Worm (Caenorhabditis elegans): Measurements from ENCODE around the gene K10D2.5.

Gene K10D2.5

ce11 chrIII:5190179-5190578, 17.7 kb downstream of the K10D2.5 start:
- peak; percentile 24 for TF ChIP-seq nfya-1 (tag; optimal IDR thresholded peaks at IDR 0.05; ENCODE audit: insufficient read depth)
- peak; percentile 44 for TF ChIP-seq nhr-23 (tag; optimal IDR thresholded peaks at IDR 0.05)
- TF ChIP-seq ztf-4 (tag; optimal IDR thresholded peaks at IDR 0.05) = no peak
- TF ChIP-seq eor-1 (tag; optimal IDR thresholded peaks at IDR 0.05) = no peak
- TF ChIP-seq pha-4 (tag; optimal IDR thresholded peaks at IDR 0.05) = peak; percentile 43
- peak; percentile 41 for TF ChIP-seq nhr-43 (tag; optimal IDR thresholded peaks at IDR 0.05; ENCODE audit: poor library complexity, severe bottlenecking)

- TF ChIP-seq nfya-1 (tag; optimal IDR thresholded peaks at IDR 0.05; ENCODE audit: insufficient read depth) (peak; percentile 0), nhr-23 (tag; optimal IDR thresholded peaks at IDR 0.05) (peak; percentile 52), elt-2 (tag; optimal IDR thresholded peaks at IDR 0.05) (peak; percentile 9), fos-1 (tag; optimal IDR thresholded peaks at IDR 0.05) (no peak), nhr-43 (tag; optimal IDR thresholded peaks at IDR 0.05; ENCODE audit: poor library complexity, severe bottlenecking) (no peak), R02D3.7 (tag; optimal IDR thresholded peaks at IDR 0.05) (no peak), pha-4 (tag; optimal IDR thresholded peaks at IDR 0.05) (peak; percentile 66), hmg-11 (tag; optimal IDR thresholded peaks at IDR 0.05) (peak; percentile 3), lin-15B (tag; optimal IDR thresholded peaks at IDR 0.05) (peak; percentile 83), daf-12 (tag; optimal IDR thresholded peaks at IDR 0.05) (no peak), snpc-4 (tag; optimal IDR thresholded peaks at IDR 0.05) (peak; percentile 31)
Measured at ce11 chrIII:5190671-5191174, 18.2 kb downstream of the K10D2.5 start, which contains the start of gene hira-1. Gene hira-1, plus strand, starts transcription at chrIII:5191124.

- TF ChIP-seq elt-3 (tag; optimal IDR thresholded peaks at IDR 0.05) = no peak
- TF ChIP-seq pha-4 (tag; optimal IDR thresholded peaks at IDR 0.05) = peak; percentile 3
- no peak for TF ChIP-seq ztf-11 (tag; optimal IDR thresholded peaks at IDR 0.05)
Measured at ce11 chrIII:5193266-5193665, 20.7 kb downstream of the K10D2.5 start.

DNA sequence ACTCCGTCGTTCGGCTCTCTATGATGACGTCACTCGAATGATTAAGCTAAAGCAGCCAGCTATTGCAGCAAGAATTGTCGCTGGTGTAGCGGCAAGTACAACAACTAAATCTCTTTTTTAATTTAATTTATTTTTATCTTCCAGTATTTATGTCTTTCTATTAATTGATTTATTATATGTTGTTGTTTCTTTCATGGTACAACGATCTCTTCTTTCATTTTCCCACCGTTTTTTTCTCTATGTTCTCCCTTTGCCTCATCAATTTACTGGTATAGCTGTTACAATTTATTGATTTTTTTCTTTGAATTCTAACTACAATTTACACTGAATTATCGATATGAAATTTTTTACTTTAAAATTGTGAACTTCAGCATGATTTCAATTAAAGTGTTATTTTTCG, 23.2 kb downstream of the K10D2.5 start, which contains the start of gene moc-6:
Gene moc-6, plus strand, starts transcription at position 301 of the 400 bp plus-strand sequence.
- TF ChIP-seq ztf-11 (tag; optimal IDR thresholded peaks at IDR 0.05) (no peak), nhr-23 (tag; optimal IDR thresholded peaks at IDR 0.05) (no peak), lsy-12 (tag; optimal IDR thresholded peaks at IDR 0.05) (no peak), zag-1 (tag; optimal IDR thresholded peaks at IDR 0.05) (no peak), ceh-28 (tag; optimal IDR thresholded peaks at IDR 0.05) (peak; percentile 12), fos-1 (tag; optimal IDR thresholded peaks at IDR 0.05) (no peak), nhr-76 (tag; optimal IDR thresholded peaks at IDR 0.05) (no peak), ZK546.5 (tag; optimal IDR thresholded peaks at IDR 0.05) (no peak), sea-2 (GFP tag; optimal IDR thresholded peaks at IDR 0.05) (no peak)

ce11 chrIII:5196298-5197045, 24.0 kb downstream of the K10D2.5 start:
- TF ChIP-seq ceh-9 (tag; optimal IDR thresholded peaks at IDR 0.05) (no peak), elt-2 (tag; optimal IDR thresholded peaks at IDR 0.05) (peak; percentile 52), nhr-43 (tag; optimal IDR thresholded peaks at IDR 0.05; ENCODE audit: poor library complexity, severe bottlenecking) (peak; percentile 19), nfya-1 (tag; optimal IDR thresholded peaks at IDR 0.05; ENCODE audit: insufficient read depth) (no peak), nhr-11 (tag; optimal IDR thresholded peaks at IDR 0.05) (no peak), nhr-25 (tag; optimal IDR thresholded peaks at IDR 0.05) (peak; percentile 31), mml-1 (tag; optimal IDR thresholded peaks at IDR 0.05) (no peak), nhr-76 (tag; optimal IDR thresholded peaks at IDR 0.05) (no peak), aly-2 (tag; optimal IDR thresholded peaks at IDR 0.05) (no peak), nhr-12 (tag; optimal IDR thresholded peaks at IDR 0.05) (no peak), pqm-1 (tag; optimal IDR thresholded peaks at IDR 0.05) (no peak), ama-1 (optimal IDR thresholded peaks at IDR 0.05) (peak; percentile 69), ceh-82 (tag; optimal IDR thresholded peaks at IDR 0.05) (no peak), elt-3 (tag; optimal IDR thresholded peaks at IDR 0.05) (peak in 1 of 3 experiments; percentile 71), nhr-77 (tag; optimal IDR thresholded peaks at IDR 0.05) (no peak), tbx-2 (tag; optimal IDR thresholded peaks at IDR 0.05) (no peak)
